Fruit fly (Drosophila melanogaster) whole organism, pupa: ENCODE data around the gene stol.
"Not testable (repeated sequence)": the region's sequence is repeated elsewhere in the genome, so short reads cannot be mapped to it uniquely, and the experiment has no call there.

Experiments
- CG12605 ChIP-seq: fragments of 200-800 bp; sonication (Bioruptor generic); IDR thresholded peaks from 2 replicates; pipeline ENCODE4 v1.3.6; 2022; ENCODE audit warnings: missing biosample characterization, missing genetic modification characterization
- CG14655 ChIP-seq: fragments of 200-800 bp; sonication (Bioruptor generic); optimal IDR thresholded peaks from 3 replicates; lab custom pipeline; 2017; ENCODE audit warnings: mild to moderate bottlenecking, missing biosample characterization, missing genetic modification reagents, missing genetic modification characterization
- CG15710 ChIP-seq: fragments of 200-800 bp; sonication (Bioruptor generic); optimal IDR thresholded peaks from 2 replicates; lab custom pipeline; 2018; ENCODE audit warnings: missing biosample characterization, mild to moderate bottlenecking, missing genetic modification characterization, moderate library complexity
- CG4496 ChIP-seq: fragments of 200-800 bp; sonication (Bioruptor generic); IDR thresholded peaks from 3 replicates; pipeline ENCODE4 v1.3.6; 2022; ENCODE audit warnings: missing biosample characterization, missing genetic modification characterization
- CG9948 ChIP-seq: fragments of 200-800 bp; sonication (Bioruptor generic); optimal IDR thresholded peaks from 2 replicates; lab custom pipeline; 2018; ENCODE audit warnings: missing biosample characterization, mild to moderate bottlenecking, missing genetic modification characterization, moderate library complexity
- D1 ChIP-seq: fragments of 200-800 bp; sonication (Bioruptor generic); optimal IDR thresholded peaks from 2 replicates; lab custom pipeline; 2018; ENCODE audit warnings: missing biosample characterization, mild to moderate bottlenecking, missing genetic modification characterization, moderate library complexity
- EcR ChIP-seq: fragments of 200-800 bp; sonication (Bioruptor generic); optimal IDR thresholded peaks from 3 replicates; lab custom pipeline; 2019; ENCODE audit warnings: missing biosample characterization, missing genetic modification characterization, mild to moderate bottlenecking, moderate library complexity, missing genetic modification reagents
- Ets98B ChIP-seq: fragments of 200-800 bp; sonication (Bioruptor generic); IDR thresholded peaks from 2 replicates; pipeline ENCODE4 v1.3.6; 2022; ENCODE audit warnings: missing biosample characterization, missing genetic modification characterization
- fd96Ca ChIP-seq: fragments of 200-800 bp; sonication (Bioruptor generic); IDR thresholded peaks from 3 replicates; pipeline ENCODE4 v1.3.6; 2022; ENCODE audit warnings: missing biosample characterization, missing genetic modification characterization
- gl ChIP-seq: fragments of 200-800 bp; sonication (Bioruptor generic); optimal IDR thresholded peaks from 2 replicates; lab custom pipeline; 2018; ENCODE audit warnings: missing biosample characterization, mild to moderate bottlenecking, missing genetic modification characterization

DNA sequence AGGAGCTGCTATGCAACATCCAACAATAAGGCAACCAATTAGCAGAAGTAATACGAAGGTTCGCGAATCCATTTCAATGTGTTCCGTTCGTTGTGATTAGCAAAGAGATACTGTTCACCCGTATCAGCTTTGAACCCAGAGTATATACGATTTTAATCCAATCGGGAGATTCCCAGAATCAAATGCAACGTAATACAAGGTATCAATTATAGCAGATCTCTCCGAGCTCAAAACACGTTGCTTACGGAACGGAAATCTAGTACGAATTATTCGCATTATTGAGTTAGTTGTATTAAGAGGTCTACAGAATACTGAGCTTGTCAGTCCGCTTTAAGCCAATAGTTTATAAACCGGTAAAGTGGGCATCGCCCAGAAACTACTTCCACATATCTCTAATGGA is 23.7 kb downstream of the stol start, which contains the start of gene CG44140:
- not testable (repeated sequence) for TF ChIP-seq CG12605 (GFP tag; lab: Robert Waterston, UW); gl (tag; lab: Kevin White, UChicago); Ets98B (GFP tag; lab: Robert Waterston, UW); CG15710 (tag; lab: Kevin White, UChicago); CG4496 (GFP tag; lab: Robert Waterston, UW); fd96Ca; EcR; D1 (tag; lab: Kevin White, UChicago); CG9948 (tag; lab: Kevin White, UChicago); CG14655 (GFP tag; lab: Kevin White, UChicago)
